Fruit fly (Drosophila melanogaster) whole organism, embryonic: ENCODE measurements around the gene wfs1.
A peak's percentile ranks its signal among the peaks of the same experiment; 100 is the strongest.

Source experiments
- CG10979 ChIP-seq: fragments of 200-800 bp; sonication (Bioruptor generic); optimal IDR thresholded peaks from 2 replicates; lab custom pipeline; 2018; ENCODE audit warnings: missing biosample characterization, mild to moderate bottlenecking, missing genetic modification characterization, moderate library complexity
- CG11247 ChIP-seq: fragments of 200-800 bp; sonication (Bioruptor generic); IDR thresholded peaks from 2 replicates; pipeline ENCODE4 v1.3.6; 2022; ENCODE audit warnings: missing biosample characterization, missing genetic modification characterization
- CG11398 ChIP-seq: fragments of 200-800 bp; sonication (Bioruptor generic); optimal IDR thresholded peaks from 2 replicates; lab custom pipeline; 2016; ENCODE audit warnings: missing biosample characterization, missing genetic modification characterization
- CG14441 ChIP-seq: fragments of 200-800 bp; sonication (Bioruptor generic); IDR thresholded peaks from 2 replicates; pipeline ENCODE4 v1.3.6; 2022; ENCODE audit warnings: missing biosample characterization, missing genetic modification characterization
- CG14710 ChIP-seq: fragments of 200-800 bp; sonication (Bioruptor generic); optimal IDR thresholded peaks from 3 replicates; lab custom pipeline; 2019; ENCODE audit warnings: missing biosample characterization, mild to moderate bottlenecking, missing genetic modification characterization, moderate library complexity
- CG14965 ChIP-seq: fragments of 200-800 bp; sonication (Bioruptor generic); optimal IDR thresholded peaks from 2 replicates; lab custom pipeline; 2016; ENCODE audit warnings: missing biosample characterization, missing genetic modification characterization, borderline replicate concordance
- CG1603 ChIP-seq: fragments of 200-800 bp; sonication (Bioruptor generic); optimal IDR thresholded peaks from 2 replicates; lab custom pipeline; 2019; ENCODE audit warnings: missing biosample characterization, mild to moderate bottlenecking, missing genetic modification characterization, moderate library complexity
- CG16813 ChIP-seq: fragments of 200-800 bp; sonication (Bioruptor generic); IDR thresholded peaks from 3 replicates; pipeline ENCODE4 v1.3.6; 2022; ENCODE audit warnings: missing biosample characterization, missing genetic modification characterization; ENCODE audit not compliant: partially characterized antibody
- CG17186 ChIP-seq: fragments of 200-800 bp; sonication (Bioruptor generic); optimal IDR thresholded peaks from 3 replicates; lab custom pipeline; 2017; ENCODE audit warnings: missing biosample characterization, missing genetic modification reagents, missing genetic modification characterization
- CG17385 ChIP-seq: fragments of 200-800 bp; sonication (Bioruptor generic); optimal IDR thresholded peaks from 3 replicates; lab custom pipeline; 2018; ENCODE audit warnings: missing biosample characterization, mild to moderate bottlenecking, missing genetic modification characterization
- CG1792 ChIP-seq: fragments of 200-800 bp; sonication (Bioruptor generic); optimal IDR thresholded peaks from 2 replicates; lab custom pipeline; 2016; ENCODE audit warnings: missing biosample characterization, missing genetic modification characterization
- CG2199 ChIP-seq: fragments of 200-800 bp; sonication (Bioruptor generic); IDR thresholded peaks from 3 replicates; pipeline ENCODE4 v1.3.6; 2022; ENCODE audit warnings: missing biosample characterization, missing genetic modification characterization
- CG2202 ChIP-seq: fragments of 200-800 bp; sonication (Bioruptor generic); optimal IDR thresholded peaks from 2 replicates; lab custom pipeline; 2018; ENCODE audit warnings: missing biosample characterization, mild to moderate bottlenecking, missing genetic modification characterization
- CG2712 ChIP-seq: fragments of 200-800 bp; optimal IDR thresholded peaks from 3 replicates; lab custom pipeline; 2019; ENCODE audit warnings: missing biosample characterization, mild to moderate bottlenecking, missing genetic modification characterization, moderate library complexity
- CG2875 ChIP-seq: fragments of 200-800 bp; sonication (Bioruptor generic); optimal IDR thresholded peaks from 2 replicates; lab custom pipeline; 2017; ENCODE audit warnings: missing biosample characterization, mild to moderate bottlenecking, missing genetic modification characterization, missing genetic modification reagents
- CG3281 ChIP-seq: fragments of 200-800 bp; sonication (Bioruptor generic); optimal IDR thresholded peaks from 3 replicates; lab custom pipeline; 2017; ENCODE audit warnings: missing biosample characterization, mild to moderate bottlenecking, missing genetic modification characterization
- CG4404 ChIP-seq: fragments of 200-800 bp; sonication (Bioruptor generic); IDR thresholded peaks from 2 replicates; pipeline ENCODE4 v1.3.6; 2022; ENCODE audit warnings: missing biosample characterization, missing genetic modification characterization
- CG6254 ChIP-seq: fragments of 200-800 bp; sonication (Bioruptor generic); optimal IDR thresholded peaks from 3 replicates; lab custom pipeline; 2017; ENCODE audit warnings: mild to moderate bottlenecking, missing biosample characterization, missing genetic modification reagents, missing genetic modification characterization
- CG6654 ChIP-seq: fragments of 200-800 bp; sonication (Bioruptor generic); optimal IDR thresholded peaks from 2 replicates; lab custom pipeline; 2017; ENCODE audit warnings: missing biosample characterization, mild to moderate bottlenecking, missing genetic modification characterization
- CG6854 ChIP-seq: fragments of 200-800 bp; sonication (Bioruptor generic); optimal IDR thresholded peaks from 3 replicates; lab custom pipeline; 2017; ENCODE audit warnings: missing biosample characterization, mild to moderate bottlenecking, missing genetic modification characterization
- CG7745 ChIP-seq: fragments of 200-800 bp; sonication (Bioruptor generic); optimal IDR thresholded peaks from 2 replicates; lab custom pipeline; 2018; ENCODE audit warnings: missing biosample characterization, mild to moderate bottlenecking, missing genetic modification characterization, moderate library complexity
- CG8290 ChIP-seq, 3 experiments: fragments of 200-800 bp; sonication (Bioruptor generic); optimal IDR thresholded peaks; 2 replicates each; lab custom pipeline; 2016 to 2019; ENCODE audit warnings: missing biosample characterization in 3 of 3, missing genetic modification characterization in 3 of 3, mild to moderate bottlenecking in 2 of 3, moderate library complexity in 1 of 3
- CG9215 ChIP-seq: fragments of 200-800 bp; sonication (Bioruptor generic); IDR thresholded peaks from 2 replicates; pipeline ENCODE4 v1.3.6; 2022; ENCODE audit warnings: missing biosample characterization, missing genetic modification characterization
- CG9932 ChIP-seq: fragments of 200-800 bp; sonication (Bioruptor generic); IDR thresholded peaks from 2 replicates; pipeline ENCODE4 v1.3.6; 2022; ENCODE audit warnings: missing biosample characterization, missing genetic modification characterization
- Camta ChIP-seq: fragments of 200-800 bp; sonication (Bioruptor generic); optimal IDR thresholded peaks from 2 replicates; lab custom pipeline; 2016; ENCODE audit warnings: missing biosample characterization, missing genetic modification characterization
- Doc2 ChIP-seq: fragments of 200-800 bp; sonication (Bioruptor generic); IDR thresholded peaks from 2 replicates; pipeline ENCODE4 v1.3.6; 2022; ENCODE audit warnings: missing biosample characterization, missing genetic modification characterization
- Lhr ChIP-seq: fragments of 200-800 bp; sonication (Bioruptor generic); optimal IDR thresholded peaks from 3 replicates; lab custom pipeline; 2017; ENCODE audit warnings: mild to moderate bottlenecking, missing biosample characterization, missing genetic modification reagents, missing genetic modification characterization
- NC2β ChIP-seq: fragments of 200-800 bp; sonication (Bioruptor generic); optimal IDR thresholded peaks from 2 replicates; lab custom pipeline; 2016; ENCODE audit warnings: missing biosample characterization, missing genetic modification characterization
- Nf-YC ChIP-seq: fragments of 200-800 bp; optimal IDR thresholded peaks from 3 replicates; lab custom pipeline; 2019; ENCODE audit warnings: missing biosample characterization, mild to moderate bottlenecking, missing genetic modification characterization, moderate library complexity
- Scr ChIP-seq: fragments of 200-800 bp; sonication (Bioruptor generic); IDR thresholded peaks from 2 replicates; pipeline ENCODE4 v1.3.6; 2022; ENCODE audit warnings: missing biosample characterization, missing genetic modification characterization; ENCODE audit not compliant: partially characterized antibody
- YL-1 ChIP-seq: fragments of 200-800 bp; sonication (Bioruptor generic); optimal IDR thresholded peaks from 3 replicates; lab custom pipeline; 2017; ENCODE audit warnings: missing biosample characterization, mild to moderate bottlenecking, missing genetic modification characterization
- btn ChIP-seq: fragments of 200-800 bp; sonication (Bioruptor generic); optimal IDR thresholded peaks from 2 replicates; lab custom pipeline; 2016; ENCODE audit warnings: missing biosample characterization, missing genetic modification characterization
- crc ChIP-seq: fragments of 200-800 bp; sonication (Bioruptor generic); optimal IDR thresholded peaks from 2 replicates; lab custom pipeline; 2016; ENCODE audit warnings: missing biosample characterization, missing genetic modification characterization
- cwo ChIP-seq: fragments of 200-800 bp; sonication (Bioruptor generic); optimal IDR thresholded peaks from 3 replicates; lab custom pipeline; 2017; ENCODE audit warnings: missing biosample characterization, missing genetic modification characterization, mild to moderate bottlenecking, moderate library complexity, missing genetic modification reagents
- disco-r ChIP-seq: fragments of 200-800 bp; sonication (Bioruptor generic); optimal IDR thresholded peaks from 2 replicates; lab custom pipeline; 2016; ENCODE audit warnings: missing biosample characterization, missing genetic modification characterization
- fd3F ChIP-seq: fragments of 200-800 bp; sonication (Bioruptor generic); optimal IDR thresholded peaks from 2 replicates; lab custom pipeline; 2018; ENCODE audit warnings: missing biosample characterization, mild to moderate bottlenecking, missing genetic modification characterization, moderate library complexity
- ftz-f1 ChIP-seq: fragments of 200-800 bp; sonication (Bioruptor generic); optimal IDR thresholded peaks from 2 replicates; lab custom pipeline; 2016; ENCODE audit warnings: missing biosample characterization, missing genetic modification characterization
- grn ChIP-seq: fragments of 200-800 bp; sonication (Bioruptor generic); optimal IDR thresholded peaks from 3 replicates; lab custom pipeline; 2017; ENCODE audit warnings: missing biosample characterization, missing genetic modification characterization
- kah ChIP-seq: fragments of 200-800 bp; sonication (Bioruptor generic); optimal IDR thresholded peaks from 2 replicates; lab custom pipeline; 2018; ENCODE audit warnings: missing biosample characterization, mild to moderate bottlenecking, missing genetic modification characterization
- kay ChIP-seq: fragments of 200-800 bp; sonication (Bioruptor generic); optimal IDR thresholded peaks from 2 replicates; lab custom pipeline; 2016; ENCODE audit warnings: missing biosample characterization, missing genetic modification characterization
- knrl ChIP-seq: fragments of 200-800 bp; sonication (Bioruptor generic); IDR thresholded peaks from 3 replicates; pipeline ENCODE4 v1.3.6; 2022; ENCODE audit warnings: missing biosample characterization, missing genetic modification characterization; ENCODE audit not compliant: partially characterized antibody
- maf-S ChIP-seq: fragments of 200-800 bp; sonication (Bioruptor generic); optimal IDR thresholded peaks from 2 replicates; lab custom pipeline; 2016; ENCODE audit warnings: missing biosample characterization, missing genetic modification characterization
- mirr ChIP-seq: fragments of 200-800 bp; sonication (Bioruptor generic); optimal IDR thresholded peaks from 3 replicates; lab custom pipeline; 2018; ENCODE audit warnings: missing biosample characterization, mild to moderate bottlenecking, missing genetic modification characterization
- salm ChIP-seq: fragments of 200-800 bp; sonication (Bioruptor generic); optimal IDR thresholded peaks from 2 replicates; lab custom pipeline; 2018; ENCODE audit warnings: missing biosample characterization, mild to moderate bottlenecking, missing genetic modification characterization
- slp2 ChIP-seq: fragments of 200-800 bp; sonication (Bioruptor generic); optimal IDR thresholded peaks from 2 replicates; lab custom pipeline; 2016; ENCODE audit warnings: missing biosample characterization, missing genetic modification characterization
- tin ChIP-seq: fragments of 200-800 bp; sonication (Bioruptor generic); optimal IDR thresholded peaks from 3 replicates; lab custom pipeline; 2016; ENCODE audit warnings: missing biosample characterization, missing genetic modification characterization
- tll ChIP-seq, 2 experiments: fragments of 200-800 bp in 1 of 2; fragments of >200 bp in 1 of 2; sonication (Bioruptor generic) in 1 of 2; optimal IDR thresholded peaks; 2 replicates each; lab custom pipeline; 2017 to 2019; ENCODE audit warnings: missing biosample characterization in 2 of 2, missing genetic modification characterization in 2 of 2, mild to moderate bottlenecking in 1 of 2, moderate library complexity in 1 of 2
- wor ChIP-seq: fragments of 200-800 bp; sonication (Bioruptor generic); IDR thresholded peaks from 2 replicates; pipeline ENCODE4 v1.3.6; 2022; ENCODE audit warnings: missing biosample characterization, missing genetic modification characterization

wfs1 gene

dm6 chr3R:22724149-22724973 lies 34.2 kb upstream of the wfs1 start, which contains the start of gene Irp-1A (continued):
- TF ChIP-seq Doc2 (GFP tag; lab: Robert Waterston, UW), result no peak
- TF ChIP-seq CG6654 (GFP tag; lab: Kevin White, UChicago), result no peak
- no peak for TF ChIP-seq crc (GFP tag; lab: Kevin White, UChicago)
- TF ChIP-seq CG3281 (GFP tag; lab: Kevin White, UChicago), result peak; percentile 76
- peak; percentile 81 for TF ChIP-seq CG16813 (GFP tag; lab: Robert Waterston, UW)
- TF ChIP-seq Nf-YC (tag; lab: Kevin White, UChicago), result peak; percentile 63
- no peak for TF ChIP-seq CG17186 (GFP tag; lab: Kevin White, UChicago)
- TF ChIP-seq CG8290 (GFP tag; optimal IDR thresholded peaks at IDR 0.05; lab: Kevin White, UChicago), result peak; percentile 61
- TF ChIP-seq CG8290 (tag; optimal IDR thresholded peaks at IDR 0.05; lab: Kevin White, UChicago), result peak in 1 of 2 experiments; percentile 83
- TF ChIP-seq knrl (GFP tag; lab: Robert Waterston, UW), result peak; percentile 82
- TF ChIP-seq tin, result peak; percentile 55
- TF ChIP-seq cwo (GFP tag; lab: Kevin White, UChicago), result peak; percentile 60
- no peak for TF ChIP-seq CG2199 (GFP tag; lab: Robert Waterston, UW)
- no peak for TF ChIP-seq CG6254 (GFP tag; lab: Kevin White, UChicago)
- no peak for TF ChIP-seq CG11398
- peak; percentile 73 for TF ChIP-seq CG17385 (GFP tag; lab: Kevin White, UChicago)
- peak; percentile 39 for TF ChIP-seq CG2202
- TF ChIP-seq tll (GFP tag; optimal IDR thresholded peaks at IDR 0.05; lab: Kevin White, UChicago), result no peak
- peak; percentile 53 for TF ChIP-seq fd3F
- TF ChIP-seq btn (GFP tag; lab: Kevin White, UChicago), result no peak
- TF ChIP-seq CG9215, result peak; percentile 42; the same call in 1 of the 2 replicates
- no peak for TF ChIP-seq NC2β (GFP tag; lab: Kevin White, UChicago)
- no peak for TF ChIP-seq ftz-f1 (GFP tag; lab: Kevin White, UChicago)
- TF ChIP-seq kay, result peak; percentile 64
- TF ChIP-seq CG14441 (GFP tag; lab: Robert Waterston, UW), result peak; percentile 64
- TF ChIP-seq maf-S, result no peak
- TF ChIP-seq CG14965, result no peak
- TF ChIP-seq CG4404 (GFP tag; lab: Robert Waterston, UW), result peak; percentile 25; the same call in 1 of the 2 replicates
- TF ChIP-seq CG1603 (tag; lab: Kevin White, UChicago), result peak; percentile 61
- peak; percentile 48 for TF ChIP-seq wor (GFP tag; lab: Robert Waterston, UW)
- peak; percentile 14 for TF ChIP-seq CG6854
- TF ChIP-seq slp2 (GFP tag; lab: Kevin White, UChicago), result no peak
- TF ChIP-seq mirr (GFP tag; lab: Kevin White, UChicago), result peak; percentile 43
- TF ChIP-seq CG9932 (GFP tag; lab: Robert Waterston, UW), result peak; percentile 84
- TF ChIP-seq CG2875, result peak; percentile 44
- TF ChIP-seq YL-1 (GFP tag; lab: Kevin White, UChicago), result peak; percentile 83
- TF ChIP-seq salm, result peak; percentile 62
- TF ChIP-seq Scr (GFP tag; lab: Robert Waterston, UW), result peak; percentile 90
- peak; percentile 85 for TF ChIP-seq CG2712 (tag; lab: Kevin White, UChicago)
- peak; percentile 80 for TF ChIP-seq CG10979 (tag; lab: Kevin White, UChicago)
- TF ChIP-seq CG14710 (tag; lab: Kevin White, UChicago), result peak; percentile 81
- TF ChIP-seq Lhr (GFP tag; lab: Kevin White, UChicago), result peak; percentile 47
- no peak for TF ChIP-seq CG7745 (tag; lab: Kevin White, UChicago)
- peak; percentile 13 for TF ChIP-seq kah (GFP tag; lab: Kevin White, UChicago)
- peak; percentile 73 for TF ChIP-seq CG11247 (GFP tag; lab: Robert Waterston, UW)
- no peak for TF ChIP-seq disco-r (GFP tag; lab: Kevin White, UChicago)
- TF ChIP-seq CG1792 (GFP tag; lab: Kevin White, UChicago), result peak; percentile 18
- no peak for TF ChIP-seq grn (GFP tag; lab: Kevin White, UChicago)
- peak; percentile 22 for TF ChIP-seq Camta (GFP tag; lab: Kevin White, UChicago)
